Worm (Caenorhabditis elegans) whole organism, L3 larva: ENCODE measurements around the gene C36C9.11.

Experiments used
- R02D3.7 ChIP-seq: fragments of 150-350 bp; optimal IDR thresholded peaks from 2 replicates; lab custom pipeline; 2014; ENCODE audit warnings: missing biosample characterization, missing genetic modification characterization
- aly-2 ChIP-seq: fragments of 150-350 bp; optimal IDR thresholded peaks from 2 replicates; lab custom pipeline; 2014; ENCODE audit warnings: missing biosample characterization, missing genetic modification characterization
- ama-1 ChIP-seq: fragments of 150-350 bp; optimal IDR thresholded peaks from 2 replicates; lab custom pipeline; 2018
- ceh-16 ChIP-seq: sonication (generic microtip); optimal IDR thresholded peaks from 2 replicates; lab custom pipeline; 2017; ENCODE audit warnings: missing biosample characterization, missing genetic modification characterization
- ceh-28 ChIP-seq: fragments of 150-350 bp; optimal IDR thresholded peaks from 2 replicates; lab custom pipeline; 2014; ENCODE audit warnings: missing biosample characterization, missing genetic modification reagents, missing genetic modification characterization
- ceh-82 ChIP-seq: fragments of 150-350 bp; optimal IDR thresholded peaks from 2 replicates; lab custom pipeline; 2014; ENCODE audit warnings: missing biosample characterization, missing genetic modification characterization
- ceh-9 ChIP-seq: sonication (generic microtip); optimal IDR thresholded peaks from 2 replicates; lab custom pipeline; 2018; ENCODE audit warnings: missing biosample characterization, missing genetic modification characterization
- egl-27 ChIP-seq: sonication (generic microtip); optimal IDR thresholded peaks from 4 replicates; lab custom pipeline; 2017; ENCODE audit warnings: missing biosample characterization, missing genetic modification reagents, missing genetic modification characterization
- egl-5 ChIP-seq: fragments of 150-350 bp; optimal IDR thresholded peaks from 2 replicates; lab custom pipeline; 2017; ENCODE audit warnings: missing biosample characterization, missing genetic modification reagents, missing genetic modification characterization, inconsistent platforms
- eor-1 ChIP-seq, 2 experiments: fragments of 150-350 bp; optimal IDR thresholded peaks; 2 replicates each; lab custom pipeline; 2014 to 2018; ENCODE audit warnings: missing biosample characterization in 2 of 2, missing genetic modification characterization in 2 of 2
- fkh-2 ChIP-seq: fragments of 150-350 bp; optimal IDR thresholded peaks from 2 replicates; lab custom pipeline; 2014; ENCODE audit warnings: missing biosample characterization, missing genetic modification reagents, missing genetic modification characterization
- hmg-11 ChIP-seq: sonication (generic microtip); optimal IDR thresholded peaks from 2 replicates; lab custom pipeline; 2016; ENCODE audit warnings: missing genetic modification characterization, missing compliant biosample characterization
- jun-1 ChIP-seq: fragments of 150-350 bp; optimal IDR thresholded peaks from 2 replicates; lab custom pipeline; 2014; ENCODE audit warnings: missing biosample characterization, missing genetic modification reagents, missing genetic modification characterization
- lin-15B ChIP-seq: fragments of 150-350 bp; optimal IDR thresholded peaks from 2 replicates; lab custom pipeline; 2014; ENCODE audit warnings: missing biosample characterization, missing genetic modification characterization
- lin-39 ChIP-seq: fragments of 150-350 bp; optimal IDR thresholded peaks from 2 replicates; lab custom pipeline; 2018; ENCODE audit warnings: missing biosample characterization, missing genetic modification reagents, missing genetic modification characterization
- lsy-12 ChIP-seq: sonication (generic microtip); optimal IDR thresholded peaks from 2 replicates; lab custom pipeline; 2016; ENCODE audit warnings: mild to moderate bottlenecking, missing genetic modification characterization, missing compliant biosample characterization
- mdl-1 ChIP-seq: fragments of 150-350 bp; optimal IDR thresholded peaks from 2 replicates; lab custom pipeline; 2014; ENCODE audit warnings: missing biosample characterization, missing genetic modification characterization
- nfya-1 ChIP-seq: sonication (generic microtip); optimal IDR thresholded peaks from 2 replicates; lab custom pipeline; 2017; ENCODE audit warnings: missing genetic modification characterization, mild to moderate bottlenecking, missing compliant biosample characterization, antibody characterized with exemption, moderate library complexity; ENCODE audit not compliant: insufficient read depth
- nhr-11 ChIP-seq: fragments of 150-350 bp; optimal IDR thresholded peaks from 2 replicates; lab custom pipeline; 2014; ENCODE audit warnings: missing biosample characterization, missing genetic modification characterization
- nhr-12 ChIP-seq: fragments of 150-350 bp; optimal IDR thresholded peaks from 2 replicates; lab custom pipeline; 2014; ENCODE audit warnings: missing biosample characterization, missing genetic modification characterization
- nhr-237 ChIP-seq: fragments of 150-350 bp; optimal IDR thresholded peaks from 2 replicates; lab custom pipeline; 2014; ENCODE audit warnings: missing biosample characterization, missing genetic modification characterization
- nhr-25 ChIP-seq: sonication (generic microtip); optimal IDR thresholded peaks from 2 replicates; lab custom pipeline; 2017; ENCODE audit warnings: missing biosample characterization, missing genetic modification characterization
- nhr-28 ChIP-seq: fragments of 150-350 bp; optimal IDR thresholded peaks from 2 replicates; lab custom pipeline; 2014; ENCODE audit warnings: missing biosample characterization, missing genetic modification characterization
- nhr-43 ChIP-seq: sonication (generic microtip); optimal IDR thresholded peaks from 2 replicates; lab custom pipeline; 2016; ENCODE audit warnings: mild to moderate bottlenecking, missing genetic modification characterization, missing compliant biosample characterization; ENCODE audit not compliant: poor library complexity, severe bottlenecking
- nhr-67 ChIP-seq: fragments of 150-350 bp; optimal IDR thresholded peaks from 2 replicates; lab custom pipeline; 2014; ENCODE audit warnings: missing biosample characterization, missing genetic modification characterization
- nhr-77 ChIP-seq: fragments of 150-350 bp; optimal IDR thresholded peaks from 2 replicates; lab custom pipeline; 2014; ENCODE audit warnings: missing biosample characterization, missing genetic modification characterization
- pha-4 ChIP-seq: fragments of 150-350 bp; optimal IDR thresholded peaks from 2 replicates; lab custom pipeline; 2014; ENCODE audit warnings: missing biosample characterization, missing genetic modification reagents, missing genetic modification characterization
- pqm-1 ChIP-seq: fragments of 150-350 bp; optimal IDR thresholded peaks from 2 replicates; lab custom pipeline; 2017; ENCODE audit warnings: missing biosample characterization, missing genetic modification characterization, inconsistent platforms
- snpc-4 ChIP-seq: fragments of 150-350 bp; optimal IDR thresholded peaks from 2 replicates; lab custom pipeline; 2014; ENCODE audit warnings: missing biosample characterization, missing genetic modification characterization
- tbx-2 ChIP-seq: sonication (generic microtip); optimal IDR thresholded peaks from 2 replicates; lab custom pipeline; 2016; ENCODE audit warnings: mild to moderate bottlenecking, missing genetic modification characterization, missing compliant biosample characterization
- unc-62 ChIP-seq: fragments of 150-350 bp; sonication (generic microtip); optimal IDR thresholded peaks from 4 replicates; lab custom pipeline; 2014; ENCODE audit warnings: missing biosample characterization, missing genetic modification reagents, missing genetic modification characterization
- zag-1 ChIP-seq: fragments of 150-350 bp; optimal IDR thresholded peaks from 2 replicates; lab custom pipeline; 2014; ENCODE audit warnings: missing biosample characterization, missing genetic modification characterization

Gene C36C9.11

DNA sequence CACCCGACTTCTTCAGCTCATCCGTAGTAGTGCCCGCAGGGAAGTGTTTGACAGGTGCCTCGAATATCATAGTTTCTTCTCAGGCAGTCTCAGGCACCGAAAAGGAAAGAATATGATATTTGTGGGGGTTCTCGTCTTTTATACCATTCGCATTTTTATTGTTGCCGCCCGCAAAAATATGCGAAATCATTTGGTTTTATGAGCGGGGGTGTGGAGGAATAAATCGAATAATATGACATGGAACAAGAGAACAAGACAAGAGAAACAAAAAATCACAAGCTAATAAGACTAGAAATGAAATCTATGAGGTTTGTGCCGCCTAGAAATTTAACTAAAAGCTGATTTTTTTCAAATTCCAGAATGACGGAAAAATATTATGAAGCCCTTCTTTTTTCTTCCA, 33.2 kb downstream of the C36C9.11 start, which contains the start of gene F07G6.8:
F07G6.8 (minus strand) TSS at position 101 of the 400 bp plus-strand sequence.
- no peak for TF ChIP-seq pqm-1 (tag; lab: Kevin White, UChicago)
- TF ChIP-seq lin-15B (tag; lab: Kevin White, UChicago), result no peak
- no peak for TF ChIP-seq mdl-1
- no peak for TF ChIP-seq egl-27 (tag; lab: Kevin White, UChicago)
- TF ChIP-seq pha-4, result no peak
- no peak for TF ChIP-seq tbx-2 (tag; lab: Kevin White, UChicago)
- no peak for TF ChIP-seq nhr-25 (tag; lab: Kevin White, UChicago)
- no peak for TF ChIP-seq nhr-12 (tag; lab: Kevin White, UChicago)
- no peak for TF ChIP-seq R02D3.7 (tag; lab: Kevin White, UChicago)
- no peak for TF ChIP-seq hmg-11 (tag; lab: Kevin White, UChicago)
- TF ChIP-seq nhr-77, result no peak
- no peak for TF ChIP-seq fkh-2
- no peak for TF ChIP-seq nhr-43
- no peak for TF ChIP-seq ceh-16 (tag; lab: Kevin White, UChicago)
- TF ChIP-seq zag-1 (tag; lab: Kevin White, UChicago), result no peak

- TF ChIP-seq ceh-28 (tag; lab: Kevin White, UChicago) (no peak), ceh-9 (tag; lab: Kevin White, UChicago) (no peak), ama-1 (lab: Kevin White, UChicago) (no peak), unc-62 (no peak), nhr-77 (no peak), nhr-25 (tag; lab: Kevin White, UChicago) (no peak), tbx-2 (tag; lab: Kevin White, UChicago) (no peak), egl-5 (tag; lab: Kevin White, UChicago) (no peak)
- TF ChIP-seq, all 47 proteins: peak for 0
These were observed 39.9 kb downstream of the C36C9.11 start, which contains the start of gene F07G6.2 for ce11 chrX:1727056-1727455. Gene F07G6.2, plus strand, starts transcription at chrX:1727356.

DNA sequence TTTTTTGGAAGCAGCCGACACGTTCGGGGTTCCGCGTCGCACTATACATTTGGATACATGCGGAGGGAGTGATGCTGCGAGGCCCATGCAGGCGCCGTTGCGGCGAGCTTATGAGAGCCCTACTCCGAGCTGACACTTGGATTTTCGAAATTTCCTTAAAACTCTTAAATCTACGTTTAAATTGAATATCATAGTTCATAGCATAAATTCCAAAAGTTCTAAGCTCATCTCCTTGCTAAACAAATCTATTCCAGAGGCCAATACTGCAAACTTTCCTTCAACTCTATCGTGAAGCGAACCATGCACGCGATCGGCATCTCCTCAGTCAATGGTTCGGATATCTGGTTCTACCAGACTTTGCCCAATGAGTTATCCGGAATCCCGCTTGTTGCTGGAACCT, 42.4 kb downstream of the C36C9.11 start, which contains the start of gene dgn-3:
dgn-3 (plus strand) TSS at position 301 of the 400 bp plus-strand sequence.
- TF ChIP-seq nhr-28 (tag; lab: Kevin White, UChicago) (no peak), tbx-2 (tag; lab: Kevin White, UChicago) (no peak), aly-2 (tag; lab: Kevin White, UChicago) (no peak), jun-1 (tag; lab: Kevin White, UChicago) (no peak), R02D3.7 (tag; lab: Kevin White, UChicago) (no peak), ceh-16 (tag; lab: Kevin White, UChicago) (no peak)

ce11 chrX:1735941-1736340, 48.8 kb downstream of the C36C9.11 start, which contains the start of gene F07G6.12:
Gene F07G6.12, plus strand, starts transcription at chrX:1736241.
- no peak for TF ChIP-seq nhr-11 (tag; lab: Kevin White, UChicago)
- TF ChIP-seq tbx-2 (tag; lab: Kevin White, UChicago), result no peak
- TF ChIP-seq eor-1 (tag; optimal IDR thresholded peaks at IDR 0.05; lab: Kevin White, UChicago), result no peak
- no peak for TF ChIP-seq egl-27 (tag; lab: Kevin White, UChicago)
- no peak for TF ChIP-seq ceh-9 (tag; lab: Kevin White, UChicago)
- TF ChIP-seq hmg-11 (tag; lab: Kevin White, UChicago), result no peak
- TF ChIP-seq aly-2 (tag; lab: Kevin White, UChicago), result no peak
- no peak for TF ChIP-seq nhr-28 (tag; lab: Kevin White, UChicago)
- no peak for TF ChIP-seq nhr-43
- no peak for TF ChIP-seq lsy-12 (tag; lab: Kevin White, UChicago)
- no peak for TF ChIP-seq jun-1 (tag; lab: Kevin White, UChicago)
- TF ChIP-seq snpc-4 (tag; lab: Kevin White, UChicago), result no peak
- TF ChIP-seq ceh-82, result no peak
- TF ChIP-seq pqm-1 (tag; lab: Kevin White, UChicago), result no peak

- TF ChIP-seq tbx-2 (tag; lab: Kevin White, UChicago) (no peak), nhr-237 (tag; lab: Kevin White, UChicago) (no peak), nhr-67 (tag; lab: Kevin White, UChicago) (no peak), nfya-1 (no peak), R02D3.7 (tag; lab: Kevin White, UChicago) (no peak), nhr-43 (no peak), lsy-12 (tag; lab: Kevin White, UChicago) (no peak), lin-39 (no peak)
These were observed 50.4 kb downstream of the C36C9.11 start, which contains the start of gene F07G6.10 for ce11 chrX:1737606-1738005. Gene F07G6.10, plus strand, starts transcription at chrX:1737906.
